Worm (Caenorhabditis elegans) whole organism, young adult: ENCODE results near the gene F41G3.6.

Experiments used
- B0019.2 ChIP-seq: fragments of 200-800 bp; sonication (Bioruptor generic); conservative IDR thresholded peaks from 2 replicates; pipeline ENCODE4 v1.3.6; 2022; ENCODE audit warnings: missing genetic modification reagents, missing genetic modification characterization, missing compliant biosample characterization
- egl-44 ChIP-seq: fragments of 200-800 bp; sonication (Bioruptor generic); IDR thresholded peaks from 2 replicates; pipeline ENCODE4 v1.3.6; 2022; ENCODE audit warnings: missing genetic modification reagents, missing genetic modification characterization, missing compliant biosample characterization
- snpc-4 ChIP-seq, 5 experiments: fragments of 150-350 bp in 1 of 5; sonication (generic microtip) in 4 of 5; optimal IDR thresholded peaks; 2 replicates each; lab custom pipeline; 2014 to 2018; ENCODE audit warnings: missing genetic modification characterization in 5 of 5, missing biosample characterization in 3 of 5, antibody characterized with exemption in 2 of 5, mild to moderate bottlenecking in 2 of 5, missing compliant biosample characterization in 2 of 5, missing genotype in 2 of 5, moderate library complexity in 2 of 5, missing genetic modification reagents in 1 of 5

DNA sequence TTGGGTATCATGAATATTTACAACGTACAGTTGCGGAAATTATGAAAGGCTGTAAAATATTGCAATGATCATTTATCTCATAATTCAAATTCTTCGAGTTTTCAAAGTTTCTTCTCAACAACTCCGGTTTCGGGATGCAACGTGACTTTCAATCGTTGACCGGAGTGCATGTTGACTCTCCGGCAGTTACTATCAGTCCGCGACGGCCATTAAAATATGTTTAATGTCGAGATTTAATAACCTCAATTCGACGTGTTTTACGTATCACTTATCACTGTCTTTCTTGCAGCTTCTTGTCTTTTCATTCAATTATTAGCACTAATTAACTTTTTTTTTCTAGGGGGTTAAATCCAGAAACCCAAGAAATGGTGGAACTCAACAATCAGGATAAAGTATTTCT is 24.5 kb upstream of the F41G3.6 start, which contains the start of gene tsp-10:
- TF ChIP-seq snpc-4 (GFP tag; optimal IDR thresholded peaks at IDR 0.05; lab: Kevin White, UChicago) (no peak), snpc-4 (tag; optimal IDR thresholded peaks at IDR 0.05; lab: Kevin White, UChicago) (no peak), B0019.2 (GFP tag; lab: Robert Waterston, UW) (no peak), egl-44 (GFP tag; lab: Robert Waterston, UW) (no peak)
